Fruit fly (Drosophila melanogaster) whole organism, embryonic: Measurements from ENCODE around the gene SpdS.
A peak's percentile ranks its signal among the peaks of the same experiment; 100 is the strongest.

Source experiments
- Antp ChIP-seq: fragments of 200-800 bp; sonication (Bioruptor generic); optimal IDR thresholded peaks from 3 replicates; lab custom pipeline; 2016; ENCODE audit warnings: missing biosample characterization, missing genetic modification characterization
- Atf3 ChIP-seq: fragments of 200-800 bp; sonication (Bioruptor generic); optimal IDR thresholded peaks from 3 replicates; lab custom pipeline; 2016; ENCODE audit warnings: missing biosample characterization, missing genetic modification characterization
- BEAF-32 ChIP-seq: fragments of 200-800 bp; sonication (Bioruptor generic); optimal IDR thresholded peaks from 3 replicates; lab custom pipeline; 2017; ENCODE audit warnings: missing biosample characterization, missing genetic modification characterization, mild to moderate bottlenecking, moderate library complexity, missing genetic modification reagents
- Bteb2 ChIP-seq: fragments of 200-800 bp; sonication (Bioruptor generic); optimal IDR thresholded peaks from 2 replicates; lab custom pipeline; 2016; ENCODE audit warnings: missing biosample characterization, missing genetic modification characterization
- CG10321 ChIP-seq: fragments of 200-800 bp; sonication (Bioruptor generic); IDR thresholded peaks from 2 replicates; pipeline ENCODE4 v1.3.6; 2022; ENCODE audit warnings: missing biosample characterization, missing genetic modification characterization
- CG12299 ChIP-seq: fragments of 200-800 bp; sonication (Bioruptor generic); optimal IDR thresholded peaks from 2 replicates; lab custom pipeline; 2018; ENCODE audit warnings: missing biosample characterization, mild to moderate bottlenecking, missing genetic modification characterization
- CG13123 ChIP-seq: fragments of 200-800 bp; sonication (Bioruptor generic); optimal IDR thresholded peaks from 2 replicates; lab custom pipeline; 2016; ENCODE audit warnings: missing biosample characterization, missing genetic modification characterization
- CG14050 ChIP-seq: fragments of 200-800 bp; sonication (Bioruptor generic); IDR thresholded peaks from 3 replicates; pipeline ENCODE4 v1.3.6; 2022; ENCODE audit warnings: missing biosample characterization, missing genetic modification characterization
- CG14441 ChIP-seq: fragments of 200-800 bp; sonication (Bioruptor generic); IDR thresholded peaks from 2 replicates; pipeline ENCODE4 v1.3.6; 2022; ENCODE audit warnings: missing biosample characterization, missing genetic modification characterization
- CG15601 ChIP-seq: fragments of 200-800 bp; sonication (Bioruptor generic); optimal IDR thresholded peaks from 3 replicates; lab custom pipeline; 2019; ENCODE audit warnings: missing biosample characterization, mild to moderate bottlenecking, missing genetic modification characterization, moderate library complexity
- CG16863 ChIP-seq: fragments of 200-800 bp; sonication (Bioruptor generic); optimal IDR thresholded peaks from 3 replicates; lab custom pipeline; 2016; ENCODE audit warnings: missing biosample characterization, missing genetic modification characterization
- CG17186 ChIP-seq: fragments of 200-800 bp; sonication (Bioruptor generic); optimal IDR thresholded peaks from 3 replicates; lab custom pipeline; 2017; ENCODE audit warnings: missing biosample characterization, missing genetic modification reagents, missing genetic modification characterization
- CG17385 ChIP-seq: fragments of 200-800 bp; sonication (Bioruptor generic); optimal IDR thresholded peaks from 3 replicates; lab custom pipeline; 2018; ENCODE audit warnings: missing biosample characterization, mild to moderate bottlenecking, missing genetic modification characterization
- CG18619 ChIP-seq: fragments of 200-800 bp; sonication (Bioruptor generic); optimal IDR thresholded peaks from 3 replicates; lab custom pipeline; 2017; ENCODE audit warnings: missing biosample characterization, mild to moderate bottlenecking, missing genetic modification characterization
- CG2712 ChIP-seq: fragments of 200-800 bp; optimal IDR thresholded peaks from 3 replicates; lab custom pipeline; 2019; ENCODE audit warnings: missing biosample characterization, mild to moderate bottlenecking, missing genetic modification characterization, moderate library complexity
- CG3281 ChIP-seq: fragments of 200-800 bp; sonication (Bioruptor generic); optimal IDR thresholded peaks from 3 replicates; lab custom pipeline; 2017; ENCODE audit warnings: missing biosample characterization, mild to moderate bottlenecking, missing genetic modification characterization
- CG33213 ChIP-seq: fragments of 200-800 bp; sonication (Bioruptor generic); optimal IDR thresholded peaks from 3 replicates; lab custom pipeline; 2016; ENCODE audit warnings: missing biosample characterization, missing genetic modification characterization
- CG3407 ChIP-seq: fragments of 200-800 bp; sonication (Bioruptor generic); optimal IDR thresholded peaks from 2 replicates; lab custom pipeline; 2018; ENCODE audit warnings: missing biosample characterization, mild to moderate bottlenecking, missing genetic modification characterization
- CG34224 ChIP-seq: fragments of 200-800 bp; sonication (Bioruptor generic); IDR thresholded peaks from 3 replicates; pipeline ENCODE4 v1.3.6; 2022; ENCODE audit warnings: missing biosample characterization, missing genetic modification characterization; ENCODE audit not compliant: partially characterized antibody
- CG3838 ChIP-seq: fragments of 200-800 bp; sonication (Bioruptor generic); optimal IDR thresholded peaks from 3 replicates; lab custom pipeline; 2016; ENCODE audit warnings: missing biosample characterization, missing genetic modification characterization
- CG5245 ChIP-seq: fragments of 200-800 bp; sonication (Bioruptor generic); optimal IDR thresholded peaks from 3 replicates; lab custom pipeline; 2016; ENCODE audit warnings: missing biosample characterization, missing genetic modification characterization
- CG6854 ChIP-seq: fragments of 200-800 bp; sonication (Bioruptor generic); optimal IDR thresholded peaks from 3 replicates; lab custom pipeline; 2017; ENCODE audit warnings: missing biosample characterization, mild to moderate bottlenecking, missing genetic modification characterization
- CG7963 ChIP-seq: fragments of 200-800 bp; sonication (Bioruptor generic); IDR thresholded peaks from 3 replicates; pipeline ENCODE4 v1.3.6; 2022; ENCODE audit warnings: missing biosample characterization, missing genetic modification characterization; ENCODE audit not compliant: partially characterized antibody
- CG8290 ChIP-seq, 3 experiments: fragments of 200-800 bp; sonication (Bioruptor generic); optimal IDR thresholded peaks; 2 replicates each; lab custom pipeline; 2016 to 2019; ENCODE audit warnings: missing biosample characterization in 3 of 3, missing genetic modification characterization in 3 of 3, mild to moderate bottlenecking in 2 of 3, moderate library complexity in 1 of 3
- CG8359 ChIP-seq: fragments of 200-800 bp; sonication (Bioruptor generic); optimal IDR thresholded peaks from 2 replicates; lab custom pipeline; 2017; ENCODE audit warnings: missing biosample characterization, mild to moderate bottlenecking, missing genetic modification characterization, borderline replicate concordance
- CG8944 ChIP-seq: fragments of 200-800 bp; sonication (Bioruptor generic); optimal IDR thresholded peaks from 3 replicates; lab custom pipeline; 2016; ENCODE audit warnings: missing biosample characterization, missing genetic modification characterization
- CoRest ChIP-seq: fragments of 200-800 bp; sonication (Bioruptor generic); optimal IDR thresholded peaks from 3 replicates; lab custom pipeline; 2018; ENCODE audit warnings: missing biosample characterization, mild to moderate bottlenecking, missing genetic modification characterization, moderate library complexity
- Dip2 ChIP-seq: fragments of 200-800 bp; sonication (Bioruptor generic); IDR thresholded peaks from 2 replicates; pipeline ENCODE4 v1.3.6; 2022; ENCODE audit warnings: missing biosample characterization, missing genetic modification characterization
- Ets97D ChIP-seq: fragments of 200-800 bp; sonication (Bioruptor generic); optimal IDR thresholded peaks from 3 replicates; lab custom pipeline; 2016; ENCODE audit warnings: missing biosample characterization, missing genetic modification characterization
- Fer3 ChIP-seq: fragments of 200-800 bp; sonication (Bioruptor generic); optimal IDR thresholded peaks from 2 replicates; lab custom pipeline; 2018; ENCODE audit warnings: missing biosample characterization, mild to moderate bottlenecking, missing genetic modification characterization, moderate library complexity
- Lhr ChIP-seq: fragments of 200-800 bp; sonication (Bioruptor generic); optimal IDR thresholded peaks from 3 replicates; lab custom pipeline; 2017; ENCODE audit warnings: mild to moderate bottlenecking, missing biosample characterization, missing genetic modification reagents, missing genetic modification characterization
- Med ChIP-seq: fragments of 200-800 bp; sonication (Bioruptor generic); peaks from one replicate; lab custom pipeline; 2016; ENCODE audit warnings: missing biosample characterization, missing genetic modification characterization, mild to moderate bottlenecking, inconsistent platforms, moderate library complexity
- NC2α ChIP-seq: fragments of 200-800 bp; sonication (Bioruptor generic); optimal IDR thresholded peaks from 2 replicates; lab custom pipeline; 2016; ENCODE audit warnings: missing biosample characterization, missing genetic modification characterization
- Nf-YB ChIP-seq: fragments of 200-800 bp; sonication (Bioruptor generic); optimal IDR thresholded peaks from 3 replicates; lab custom pipeline; 2019; ENCODE audit warnings: missing biosample characterization, mild to moderate bottlenecking, missing genetic modification characterization, moderate library complexity
- Stat92E ChIP-seq, 3 experiments: fragments of >200 bp in 2 of 3; fragments of 200-800 bp in 1 of 3; sonication (Bioruptor generic) in 1 of 3; optimal IDR thresholded peaks; 2 replicates each; lab custom pipeline; 2017 to 2019; ENCODE audit warnings: missing biosample characterization in 3 of 3, missing genetic modification characterization in 3 of 3, mild to moderate bottlenecking in 1 of 3, moderate library complexity in 1 of 3
- Taf1 ChIP-seq: fragments of 200-800 bp; sonication (Bioruptor generic); IDR thresholded peaks from 2 replicates; pipeline ENCODE4 v1.3.6; 2022; ENCODE audit warnings: missing biosample characterization, missing genetic modification characterization
- chif ChIP-seq, 2 experiments: fragments of 200-800 bp; sonication (Bioruptor generic); optimal IDR thresholded peaks; 3 replicates each; lab custom pipeline; 2016; ENCODE audit warnings: missing biosample characterization in 2 of 2, missing genetic modification characterization in 2 of 2
- ems ChIP-seq: fragments of 200-800 bp; sonication (Bioruptor generic); optimal IDR thresholded peaks from 3 replicates; lab custom pipeline; 2016; ENCODE audit warnings: missing biosample characterization, missing genetic modification characterization
- gro ChIP-seq: fragments of 200-800 bp; sonication (Bioruptor generic); optimal IDR thresholded peaks from 2 replicates; lab custom pipeline; 2016; ENCODE audit warnings: missing biosample characterization, missing genetic modification characterization
- maf-S ChIP-seq: fragments of 200-800 bp; sonication (Bioruptor generic); optimal IDR thresholded peaks from 2 replicates; lab custom pipeline; 2016; ENCODE audit warnings: missing biosample characterization, missing genetic modification characterization
- nom ChIP-seq: fragments of 200-800 bp; sonication (Bioruptor generic); optimal IDR thresholded peaks from 2 replicates; lab custom pipeline; 2017; ENCODE audit warnings: missing biosample characterization, missing genetic modification characterization, mild to moderate bottlenecking, moderate library complexity, missing genetic modification reagents
- odd ChIP-seq: fragments of 200-800 bp; sonication (Bioruptor generic); optimal IDR thresholded peaks from 2 replicates; lab custom pipeline; 2017; ENCODE audit warnings: missing biosample characterization, mild to moderate bottlenecking, missing genetic modification characterization
- pnt ChIP-seq: fragments of 200-800 bp; sonication (Bioruptor generic); optimal IDR thresholded peaks from 3 replicates; lab custom pipeline; 2016; ENCODE audit warnings: missing biosample characterization, missing genetic modification characterization
- sc ChIP-seq, 3 experiments: fragments of >200 bp in 2 of 3; fragments of 200-800 bp in 1 of 3; sonication (Bioruptor generic) in 1 of 3; optimal IDR thresholded peaks; 2 replicates in 2 of 3; 3 replicates in 1 of 3; lab custom pipeline; 2017; ENCODE audit warnings: mild to moderate bottlenecking in 1 of 3, missing biosample characterization in 1 of 3, missing genetic modification characterization in 1 of 3, missing genetic modification reagents in 1 of 3
- sens-2 ChIP-seq: fragments of 200-800 bp; sonication (Bioruptor generic); IDR thresholded peaks from 2 replicates; pipeline ENCODE4 v1.3.6; 2022; ENCODE audit warnings: missing biosample characterization, missing genetic modification characterization
- sug ChIP-seq: fragments of 200-800 bp; optimal IDR thresholded peaks from 2 replicates; lab custom pipeline; 2019; ENCODE audit warnings: missing biosample characterization, mild to moderate bottlenecking, missing genetic modification characterization, moderate library complexity
- trh ChIP-seq: fragments of 200-800 bp; sonication (Bioruptor generic); optimal IDR thresholded peaks from 2 replicates; lab custom pipeline; 2016; ENCODE audit warnings: missing biosample characterization, missing genetic modification characterization
- zen ChIP-seq: fragments of 200-800 bp; sonication (Bioruptor generic); optimal IDR thresholded peaks from 3 replicates; lab custom pipeline; 2018; ENCODE audit warnings: missing biosample characterization, mild to moderate bottlenecking, missing genetic modification characterization, moderate library complexity
- zfh2 ChIP-seq: fragments of 200-800 bp; sonication (Bioruptor generic); optimal IDR thresholded peaks from 2 replicates; lab custom pipeline; 2016; ENCODE audit warnings: missing biosample characterization, missing genetic modification characterization

Gene SpdS

DNA sequence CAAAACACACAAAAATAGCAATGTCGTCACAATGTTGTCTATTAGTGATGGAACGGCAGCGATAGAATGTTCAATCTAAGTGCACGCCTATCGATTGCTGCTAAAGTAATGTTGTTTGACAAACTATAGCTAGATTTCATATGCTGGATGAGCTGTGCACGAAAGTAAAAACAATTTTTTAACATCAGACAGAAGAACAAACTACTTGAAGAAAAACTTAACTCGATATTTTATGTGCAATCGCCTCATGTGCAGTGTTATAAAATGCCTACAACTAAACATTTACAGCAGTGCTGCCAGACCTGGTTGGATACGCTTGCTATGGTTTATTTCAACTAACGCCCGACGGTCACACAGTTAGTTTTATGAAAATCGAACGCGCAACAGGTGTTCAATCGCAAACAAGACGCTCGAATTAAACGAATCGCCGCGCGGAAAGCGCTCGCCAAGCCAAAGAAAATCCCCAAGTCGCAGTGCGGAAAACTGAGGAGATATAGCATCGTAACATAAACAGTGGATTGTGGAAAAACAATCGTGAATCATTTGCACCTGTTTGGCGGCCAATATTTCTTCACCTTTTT, 40.4 kb upstream of the SpdS start, which contains the start of the genes bocks and CG8312 (continued):
- peak; percentile 5 for TF ChIP-seq CG13123 (GFP tag; lab: Kevin White, UChicago)
- TF ChIP-seq Med (GFP tag; lab: Kevin White, UChicago): peak; percentile 94
- peak; percentile 29 for TF ChIP-seq CG18619 (GFP tag; lab: Kevin White, UChicago)
- peak; percentile 78 for TF ChIP-seq zfh2
- TF ChIP-seq pnt (GFP tag; lab: Kevin White, UChicago): peak; percentile 24
- TF ChIP-seq CG5245 (GFP tag; lab: Kevin White, UChicago): no peak
- peak; percentile 80 for TF ChIP-seq CG33213 (GFP tag; lab: Kevin White, UChicago)
- TF ChIP-seq CG3281 (GFP tag; lab: Kevin White, UChicago): peak; percentile 19
- TF ChIP-seq BEAF-32 (GFP tag; lab: Kevin White, UChicago): peak; percentile 96
- TF ChIP-seq CG12299: peak; percentile 21
- peak; percentile 92 for TF ChIP-seq Lhr (GFP tag; lab: Kevin White, UChicago)
- TF ChIP-seq CG17385: peak; percentile 29
- peak; percentile 62 for TF ChIP-seq Antp (GFP tag; lab: Kevin White, UChicago)
- peak; percentile 69 for TF ChIP-seq gro (GFP tag; lab: Kevin White, UChicago)
- no peak for TF ChIP-seq CG34224 (GFP tag; lab: Robert Waterston, UW)
- no peak for TF ChIP-seq NC2α (GFP tag; lab: Kevin White, UChicago)
- TF ChIP-seq ems (GFP tag; lab: Kevin White, UChicago): peak; percentile 65
- peak; percentile 5 for TF ChIP-seq CG8944 (GFP tag; lab: Kevin White, UChicago)
- TF ChIP-seq CG6854: peak; percentile 1
- peak; percentile 28 to 55 for TF ChIP-seq chif (GFP tag; optimal IDR thresholded peaks at IDR 0.05; lab: Kevin White, UChicago)
- peak; percentile 56 for TF ChIP-seq Bteb2
- no peak for TF ChIP-seq nom (GFP tag; lab: Kevin White, UChicago)
- TF ChIP-seq maf-S (GFP tag; lab: Kevin White, UChicago): peak; percentile 26
- TF ChIP-seq CG16863: no peak
- peak; percentile 78 for TF ChIP-seq CG8290 (GFP tag; optimal IDR thresholded peaks at IDR 0.05; lab: Kevin White, UChicago)
- TF ChIP-seq CG8290 (tag; optimal IDR thresholded peaks at IDR 0.05; lab: Kevin White, UChicago): peak; percentile 10 to 75
- TF ChIP-seq CG15601 (tag; lab: Kevin White, UChicago): peak; percentile 82
- TF ChIP-seq CoRest (tag; lab: Kevin White, UChicago): peak; percentile 47
- no peak for TF ChIP-seq Taf1 (GFP tag; lab: Robert Waterston, UW)
- peak; percentile 85 for TF ChIP-seq Atf3 (GFP tag; lab: Kevin White, UChicago)
- no peak for TF ChIP-seq CG14441 (GFP tag; lab: Robert Waterston, UW)
- TF ChIP-seq Nf-YB: peak; percentile 57
- no peak for TF ChIP-seq sens-2 (GFP tag; lab: Robert Waterston, UW)
- peak; percentile 12 for TF ChIP-seq odd (GFP tag; lab: Kevin White, UChicago)
- TF ChIP-seq sc (optimal IDR thresholded peaks at IDR 0.05; lab: Kevin White, UChicago): no peak
- no peak for TF ChIP-seq sc (GFP tag; optimal IDR thresholded peaks at IDR 0.05; lab: Kevin White, UChicago)
- TF ChIP-seq trh (GFP tag; lab: Kevin White, UChicago): no peak
- peak; percentile 80 for TF ChIP-seq CG3838 (GFP tag; lab: Kevin White, UChicago)
- no peak for TF ChIP-seq CG7963
- no peak for TF ChIP-seq Dip2
- peak; percentile 33 for TF ChIP-seq Fer3 (tag; lab: Kevin White, UChicago)
- peak; percentile 26 for TF ChIP-seq zen (tag; lab: Kevin White, UChicago)
- TF ChIP-seq CG14050 (GFP tag; lab: Robert Waterston, UW): no peak
- TF ChIP-seq CG10321 (GFP tag; lab: Robert Waterston, UW): no peak
- TF ChIP-seq Stat92E (GFP tag; optimal IDR thresholded peaks at IDR 0.05; lab: Kevin White, UChicago): no peak
- no peak for TF ChIP-seq CG8359 (GFP tag; lab: Kevin White, UChicago)
- TF ChIP-seq CG3407: no peak
- peak; percentile 77 for TF ChIP-seq CG17186 (GFP tag; lab: Kevin White, UChicago)
- TF ChIP-seq Ets97D (GFP tag; lab: Kevin White, UChicago): peak; percentile 88
- peak; percentile 54 for TF ChIP-seq CG2712 (tag; lab: Kevin White, UChicago)
- peak; percentile 58 for TF ChIP-seq sug (tag; lab: Kevin White, UChicago)
